Fruit fly (Drosophila melanogaster) whole organism, wandering third instar larva: Measurements from ENCODE around the gene hid.

ENCODE experiments used
- Abd-B ChIP-seq: fragments of >200 bp; optimal IDR thresholded peaks from 2 replicates; lab custom pipeline; 2017; ENCODE audit warnings: missing biosample characterization, missing genetic modification characterization
- CG32264 ChIP-seq: fragments of 200-800 bp; sonication (Bioruptor generic); optimal IDR thresholded peaks from 2 replicates; lab custom pipeline; 2016; ENCODE audit warnings: missing biosample characterization, missing genetic modification characterization
- CG9705 ChIP-seq: fragments of 200-800 bp; sonication (Bioruptor generic); optimal IDR thresholded peaks from 2 replicates; lab custom pipeline; 2018; ENCODE audit warnings: missing biosample characterization, mild to moderate bottlenecking, missing genetic modification characterization
- CrebA ChIP-seq: fragments of 200-800 bp; sonication (Bioruptor generic); optimal IDR thresholded peaks from 2 replicates; lab custom pipeline; 2016; ENCODE audit warnings: missing biosample characterization, mild to moderate bottlenecking, missing genetic modification characterization, borderline replicate concordance
- Dfd ChIP-seq: fragments of >200 bp; optimal IDR thresholded peaks from 2 replicates; lab custom pipeline; 2017; ENCODE audit warnings: missing biosample characterization, missing genetic modification characterization
- GATAd ChIP-seq: sonication (Bioruptor generic); optimal IDR thresholded peaks from 2 replicates; lab custom pipeline; 2016; ENCODE audit warnings: missing biosample characterization, missing genetic modification characterization
- HLH106 ChIP-seq: fragments of 200-800 bp; optimal IDR thresholded peaks from 3 replicates; lab custom pipeline; 2019; ENCODE audit warnings: missing biosample characterization, mild to moderate bottlenecking, missing genetic modification characterization, moderate library complexity
- Hr78 ChIP-seq: fragments of >200 bp; optimal IDR thresholded peaks from 2 replicates; lab custom pipeline; 2017; ENCODE audit warnings: missing biosample characterization, missing genetic modification characterization
- Hr83 ChIP-seq: fragments of 200-300 bp; sonication (Bioruptor generic); optimal IDR thresholded peaks from 2 replicates; lab custom pipeline; 2016; ENCODE audit warnings: missing biosample characterization, mild to moderate bottlenecking, missing genetic modification characterization, moderate library complexity; ENCODE audit not compliant: poor library complexity, severe bottlenecking
- Jra ChIP-seq: sonication (Bioruptor generic); optimal IDR thresholded peaks from 2 replicates; lab custom pipeline; 2016; ENCODE audit warnings: missing biosample characterization, missing genetic modification characterization
- Mio ChIP-seq: sonication (Bioruptor generic); optimal IDR thresholded peaks from 2 replicates; lab custom pipeline; 2016; ENCODE audit warnings: missing biosample characterization, missing genetic modification characterization
- Myc ChIP-seq: fragments of >200 bp; optimal IDR thresholded peaks from 2 replicates; lab custom pipeline; 2017
- OdsH ChIP-seq: fragments of 200-800 bp; sonication (Bioruptor generic); optimal IDR thresholded peaks from 2 replicates; lab custom pipeline; 2016; ENCODE audit warnings: missing biosample characterization, mild to moderate bottlenecking, missing genetic modification characterization
- Rel ChIP-seq, 2 experiments: fragments of 200-800 bp; sonication (Bioruptor generic) in 1 of 2; optimal IDR thresholded peaks; 2 replicates in 1 of 2; 3 replicates in 1 of 2; lab custom pipeline; 2016 to 2019; ENCODE audit warnings: mild to moderate bottlenecking in 2 of 2, missing biosample characterization in 2 of 2, missing genetic modification characterization in 2 of 2, moderate library complexity in 1 of 2
- Sp1 ChIP-seq: fragments of 200-800 bp; sonication (Bioruptor generic); optimal IDR thresholded peaks from 3 replicates; lab custom pipeline; 2019; ENCODE audit warnings: missing biosample characterization, mild to moderate bottlenecking, missing genetic modification characterization, moderate library complexity
- br ChIP-seq: fragments of 200-800 bp; sonication (Bioruptor generic); optimal IDR thresholded peaks from 2 replicates; lab custom pipeline; 2016; ENCODE audit warnings: missing biosample characterization, missing genetic modification characterization
- brk ChIP-seq: fragments of 200-800 bp; sonication (Bioruptor generic); optimal IDR thresholded peaks from 2 replicates; lab custom pipeline; 2016; ENCODE audit warnings: missing biosample characterization, mild to moderate bottlenecking, missing genetic modification characterization
- dl ChIP-seq, 2 experiments: fragments of 175-275, 200-275 bp in 1 of 2; fragments of 200-275 bp in 1 of 2; sonication (Bioruptor generic); optimal IDR thresholded peaks; lab custom pipeline; 2018; ENCODE audit warnings: mild to moderate bottlenecking in 2 of 2, missing biosample characterization in 2 of 2, missing genetic modification characterization in 2 of 2, moderate library complexity in 2 of 2; ENCODE audit not compliant: partially characterized antibody in 2 of 2, insufficient read depth in 1 of 2
- dmrt93B ChIP-seq: fragments of 200-800 bp; sonication (Bioruptor generic); optimal IDR thresholded peaks from 2 replicates; lab custom pipeline; 2018; ENCODE audit warnings: missing biosample characterization, mild to moderate bottlenecking, missing genetic modification characterization
- dsf ChIP-seq: sonication (Bioruptor generic); optimal IDR thresholded peaks from 2 replicates; lab custom pipeline; 2016; ENCODE audit warnings: missing biosample characterization, missing genetic modification characterization, borderline replicate concordance
- ey ChIP-seq: fragments of 200-800 bp; sonication (Bioruptor generic); optimal IDR thresholded peaks from 2 replicates; lab custom pipeline; 2016; ENCODE audit warnings: missing biosample characterization, missing genetic modification characterization
- foxo ChIP-seq, 2 experiments: fragments of 200-800 bp; sonication (Bioruptor generic); optimal IDR thresholded peaks; 2 replicates in 1 of 2; 3 replicates in 1 of 2; lab custom pipeline; 2016 to 2017; ENCODE audit warnings: missing biosample characterization in 2 of 2, missing genetic modification characterization in 2 of 2
- fru ChIP-seq: fragments of 200-800 bp; sonication (Bioruptor generic); optimal IDR thresholded peaks from 3 replicates; lab custom pipeline; 2016; ENCODE audit warnings: missing biosample characterization, mild to moderate bottlenecking, missing genetic modification characterization
- h ChIP-seq: fragments of 200-800 bp; sonication (Bioruptor generic); optimal IDR thresholded peaks from 3 replicates; lab custom pipeline; 2016; ENCODE audit warnings: missing biosample characterization, mild to moderate bottlenecking, missing genetic modification characterization
- jim ChIP-seq: fragments of 175-275, 200-325 bp; sonication (Bioruptor generic); optimal IDR thresholded peaks from 2 replicates; lab custom pipeline; 2016; ENCODE audit warnings: missing biosample characterization, mild to moderate bottlenecking, missing genetic modification characterization
- lola ChIP-seq: fragments of >200 bp; optimal IDR thresholded peaks from 2 replicates; lab custom pipeline; 2017; ENCODE audit warnings: missing biosample characterization, missing genetic modification characterization
- pan ChIP-seq: fragments of >200 bp; optimal IDR thresholded peaks from 2 replicates; lab custom pipeline; 2017
- psq ChIP-seq: fragments of 200-800 bp; sonication (Bioruptor generic); optimal IDR thresholded peaks from 3 replicates; lab custom pipeline; 2017; ENCODE audit warnings: missing biosample characterization, mild to moderate bottlenecking, missing genetic modification characterization, moderate library complexity
- rgr ChIP-seq: fragments of 200-800 bp; sonication (Bioruptor generic); optimal IDR thresholded peaks from 3 replicates; lab custom pipeline; 2016; ENCODE audit warnings: missing biosample characterization, mild to moderate bottlenecking, missing genetic modification characterization
- sage ChIP-seq: fragments of 200-800 bp; sonication (Bioruptor generic); optimal IDR thresholded peaks from 2 replicates; lab custom pipeline; 2016; ENCODE audit warnings: missing biosample characterization, mild to moderate bottlenecking, missing genetic modification characterization
- tai ChIP-seq: sonication (Bioruptor generic); optimal IDR thresholded peaks from 2 replicates; lab custom pipeline; 2016; ENCODE audit warnings: missing biosample characterization, missing genetic modification characterization
- usp ChIP-seq: fragments of >200 bp; optimal IDR thresholded peaks from 2 replicates; lab custom pipeline; 2017; ENCODE audit warnings: missing biosample characterization, missing genetic modification characterization
- woc ChIP-seq: sonication (Bioruptor generic); optimal IDR thresholded peaks from 2 replicates; lab custom pipeline; 2016; ENCODE audit warnings: missing biosample characterization, mild to moderate bottlenecking, missing genetic modification characterization

hid gene

DNA sequence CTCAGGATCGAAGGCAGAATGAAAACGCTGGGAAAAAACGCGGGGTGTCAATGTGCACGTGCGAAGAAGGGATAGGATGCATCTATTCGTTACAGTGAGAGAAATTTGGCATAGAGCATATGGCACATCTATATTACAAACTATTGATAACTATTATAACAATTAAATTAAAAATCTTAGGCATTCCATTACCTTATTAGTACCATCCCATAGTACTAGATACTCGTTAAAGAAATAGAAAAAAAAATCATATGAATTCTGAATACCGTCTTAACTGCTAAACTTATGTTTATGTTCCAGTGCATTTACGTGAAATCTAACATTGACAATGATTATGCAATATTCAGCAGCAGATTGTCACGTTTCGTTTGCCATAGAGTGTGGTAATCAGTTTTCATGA, 14.7 kb upstream of the hid start:
- TF ChIP-seq woc (GFP tag; lab: Kevin White, UChicago) (no peak), CG9705 (no peak), Myc (lab: Kevin White, UChicago) (no peak), br (GFP tag; lab: Kevin White, UChicago) (no peak), Sp1 (GFP tag; lab: Kevin White, UChicago) (no peak), Abd-B (no peak), Jra (no peak), pan (no peak), fru (GFP tag; lab: Kevin White, UChicago) (no peak), Dfd (GFP tag; lab: Kevin White, UChicago) (no peak), Mio (GFP tag; lab: Kevin White, UChicago) (no peak), Rel (GFP tag; optimal IDR thresholded peaks at IDR 0.05; lab: Kevin White, UChicago) (no peak), Rel (tag; optimal IDR thresholded peaks at IDR 0.05; lab: Kevin White, UChicago) (no peak), lola (GFP tag; lab: Kevin White, UChicago) (no peak), ey (GFP tag; lab: Kevin White, UChicago) (no peak), CrebA (GFP tag; lab: Kevin White, UChicago) (no peak), OdsH (GFP tag; lab: Kevin White, UChicago) (no peak), jim (GFP tag; lab: Kevin White, UChicago) (no peak), sage (no peak)

DNA sequence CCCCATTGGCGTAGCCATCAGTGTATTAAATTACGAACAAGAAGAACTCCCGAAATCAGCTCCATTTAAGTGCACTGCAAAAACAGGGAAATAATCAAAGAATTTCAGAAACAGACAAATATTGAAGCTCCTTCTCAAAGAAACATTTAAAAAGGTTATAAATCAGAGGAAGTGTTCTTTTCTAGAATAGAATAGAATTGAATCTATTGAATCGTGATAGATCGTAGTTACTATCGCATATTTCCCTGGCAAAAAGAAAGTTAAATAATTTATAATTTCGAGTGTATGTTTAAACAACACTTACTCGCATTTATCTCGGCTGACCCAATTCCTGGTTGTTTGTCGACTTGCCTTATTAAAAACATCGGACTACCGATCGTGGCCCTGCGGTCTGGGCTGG, 13.3 kb upstream of the hid start:
- no peak for TF ChIP-seq jim (GFP tag; lab: Kevin White, UChicago)
- no peak for TF ChIP-seq dmrt93B
- TF ChIP-seq sage: peak; percentile 7
- peak in 1 of 2 experiments; percentile 63 for TF ChIP-seq foxo (GFP tag; optimal IDR thresholded peaks at IDR 0.05; lab: Kevin White, UChicago)
- TF ChIP-seq Jra: no peak
- no peak for TF ChIP-seq dsf (GFP tag; lab: Kevin White, UChicago)
- TF ChIP-seq Hr83 (GFP tag; lab: Kevin White, UChicago): no peak
- TF ChIP-seq rgr: peak; percentile 37
- peak; percentile 49 for TF ChIP-seq br (GFP tag; lab: Kevin White, UChicago)
- no peak for TF ChIP-seq brk (GFP tag; lab: Kevin White, UChicago)
- TF ChIP-seq ey (GFP tag; lab: Kevin White, UChicago): peak; percentile 61
- peak; percentile 40 for TF ChIP-seq psq (GFP tag; lab: Kevin White, UChicago)
- TF ChIP-seq tai: peak; percentile 22
- no peak for TF ChIP-seq Hr78
- peak; percentile 68 for TF ChIP-seq fru (GFP tag; lab: Kevin White, UChicago)
- peak; percentile 46 for TF ChIP-seq OdsH (GFP tag; lab: Kevin White, UChicago)
- peak; percentile 60 for TF ChIP-seq h (GFP tag; lab: Kevin White, UChicago)
- TF ChIP-seq Sp1 (GFP tag; lab: Kevin White, UChicago): peak; percentile 51
- peak; percentile 48 for TF ChIP-seq HLH106 (tag; lab: Kevin White, UChicago)

DNA sequence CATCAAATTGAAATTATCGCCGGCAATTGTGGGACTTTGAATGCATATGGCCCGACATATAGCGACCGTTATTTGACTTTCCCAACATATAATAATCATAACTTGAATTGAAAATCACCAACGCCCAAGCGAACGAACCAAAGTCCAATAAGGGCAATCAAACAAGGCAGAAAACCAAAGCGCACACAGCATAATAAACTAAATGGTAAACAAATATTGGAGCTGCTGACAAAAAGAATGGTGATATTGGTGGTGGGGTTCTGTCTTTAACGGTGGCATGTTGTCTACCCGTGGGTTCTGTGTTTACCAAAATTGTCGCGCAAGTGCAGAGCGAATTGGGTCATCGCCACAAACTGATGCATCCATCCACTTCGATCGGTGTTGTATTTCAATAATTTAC, 12.7 kb upstream of the hid start:
- no peak for TF ChIP-seq dsf (GFP tag; lab: Kevin White, UChicago)
- no peak for TF ChIP-seq lola (GFP tag; lab: Kevin White, UChicago)
- TF ChIP-seq Abd-B: no peak
- no peak for TF ChIP-seq br (GFP tag; lab: Kevin White, UChicago)
- no peak for TF ChIP-seq GATAd
- TF ChIP-seq dl (GFP tag; optimal IDR thresholded peaks at IDR 0.05; lab: Kevin White, UChicago; ENCODE audit: insufficient read depth in 1 of 2, partially characterized antibody in 2 of 2): no peak
- no peak for TF ChIP-seq h (GFP tag; lab: Kevin White, UChicago)
- TF ChIP-seq ey (GFP tag; lab: Kevin White, UChicago): no peak
- no peak for TF ChIP-seq fru (GFP tag; lab: Kevin White, UChicago)
- no peak for TF ChIP-seq Sp1 (GFP tag; lab: Kevin White, UChicago)
- TF ChIP-seq CG32264: no peak
- no peak for TF ChIP-seq woc (GFP tag; lab: Kevin White, UChicago)
- TF ChIP-seq dmrt93B: no peak
- TF ChIP-seq sage: no peak
- TF ChIP-seq usp (GFP tag; lab: Kevin White, UChicago): no peak
- no peak for TF ChIP-seq Myc (lab: Kevin White, UChicago)
- TF ChIP-seq CrebA (GFP tag; lab: Kevin White, UChicago): no peak
- no peak for TF ChIP-seq rgr
